Fruit fly (Drosophila melanogaster): ENCODE results near the gene CG34041.

dm6 chr3R:30459066-30459935 lies 48.5 kb upstream of the CG34041 start, which contains the start of the genes CG2224 and CDase:
- TF ChIP-seq CG8478 (optimal IDR thresholded peaks at IDR 0.05) (no peak), CTCF (optimal IDR thresholded peaks at IDR 0.05) (peak; percentile 7 to 14)

Measured in S2 (cell line).